Worm (Caenorhabditis elegans) whole organism, late embryonic: ENCODE measurements around the gene btb-8.

Experiments used
- Y22D7AL.16 ChIP-seq: sonication (generic microtip); optimal IDR thresholded peaks from 2 replicates; lab custom pipeline; 2016; ENCODE audit warnings: missing genetic modification characterization, missing compliant biosample characterization
- ama-1 ChIP-seq: fragments of 150-350 bp; optimal IDR thresholded peaks from 2 replicates; lab custom pipeline; 2014
- ceh-14 ChIP-seq: sonication (generic microtip); optimal IDR thresholded peaks from 2 replicates; lab custom pipeline; 2016; ENCODE audit warnings: missing genotype, missing genetic modification characterization, missing compliant biosample characterization
- ceh-18 ChIP-seq: sonication (generic microtip); optimal IDR thresholded peaks from 2 replicates; lab custom pipeline; 2016; ENCODE audit warnings: missing genetic modification characterization, missing compliant biosample characterization
- ceh-30 ChIP-seq: fragments of 150-350 bp; optimal IDR thresholded peaks from 2 replicates; lab custom pipeline; 2014; ENCODE audit warnings: missing biosample characterization, missing genetic modification characterization
- dmd-4 ChIP-seq: sonication (generic microtip); optimal IDR thresholded peaks from 2 replicates; lab custom pipeline; 2016; ENCODE audit warnings: borderline replicate concordance, missing genetic modification characterization, missing compliant biosample characterization
- fkh-10 ChIP-seq: fragments of 150-350 bp; optimal IDR thresholded peaks from 2 replicates; lab custom pipeline; 2014; ENCODE audit warnings: missing biosample characterization, missing genetic modification reagents, missing genetic modification characterization
- madf-2 ChIP-seq: sonication (generic microtip); optimal IDR thresholded peaks from 2 replicates; lab custom pipeline; 2017; ENCODE audit warnings: missing genetic modification characterization, missing compliant biosample characterization
- nfya-1 ChIP-seq: sonication (generic microtip); optimal IDR thresholded peaks from 2 replicates; lab custom pipeline; 2017; ENCODE audit warnings: missing genetic modification characterization, mild to moderate bottlenecking, missing compliant biosample characterization, antibody characterized with exemption, moderate library complexity
- nhr-11 ChIP-seq: fragments of 150-350 bp; optimal IDR thresholded peaks from 2 replicates; lab custom pipeline; 2014; ENCODE audit warnings: missing biosample characterization, missing genetic modification characterization
- pha-2 ChIP-seq: sonication (generic microtip); optimal IDR thresholded peaks from 2 replicates; lab custom pipeline; 2017; ENCODE audit warnings: mild to moderate bottlenecking, missing genetic modification characterization, missing compliant biosample characterization
- unc-3 ChIP-seq, 2 experiments: fragments of 200-800 bp in 1 of 2; sonication (Bioruptor generic) in 1 of 2; sonication (generic microtip) in 1 of 2; conservative IDR thresholded peaks in 1 of 2; optimal IDR thresholded peaks in 1 of 2; 2 replicates each; pipeline versions ENCODE4 v1.3.6 to Lab custom; 2016 to 2022; ENCODE audit warnings: missing compliant biosample characterization in 2 of 2, missing genetic modification characterization in 2 of 2, missing genetic modification reagents in 1 of 2

ce11 chrII:1724314-1724713 is 1.7 kb downstream of the btb-8 start, which contains the start of gene fbxb-11:
- no peak for TF ChIP-seq unc-3 (GFP tag; conservative IDR thresholded peaks at IDR 0.05; lab: Robert Waterston, UW)
- no peak for TF ChIP-seq unc-3 (tag; optimal IDR thresholded peaks at IDR 0.05; lab: Kevin White, UChicago)
- no peak for TF ChIP-seq ama-1
- no peak for TF ChIP-seq nhr-11
- no peak for TF ChIP-seq madf-2 (tag; lab: Kevin White, UChicago)
- TF ChIP-seq ceh-30 (tag; lab: Kevin White, UChicago): no peak
- TF ChIP-seq dmd-4 (tag; lab: Kevin White, UChicago): no peak
- TF ChIP-seq ceh-14: no peak
- TF ChIP-seq nfya-1 (tag; lab: Kevin White, UChicago): no peak
- no peak for TF ChIP-seq ceh-18 (tag; lab: Kevin White, UChicago)
- no peak for TF ChIP-seq pha-2 (tag; lab: Kevin White, UChicago)
- no peak for TF ChIP-seq fkh-10 (GFP tag; lab: Kevin White, UChicago)
- no peak for TF ChIP-seq Y22D7AL.16 (tag; lab: Kevin White, UChicago)
